Worm (Caenorhabditis elegans) whole organism, midembryonic: ENCODE measurements around the gene clec-32.

Experiments used
- T22C8.4 ChIP-seq: fragments of 200-800 bp; sonication (Bioruptor generic); IDR thresholded peaks from 2 replicates; pipeline ENCODE4 v1.3.6; 2022; ENCODE audit warnings: missing genetic modification characterization, missing compliant biosample characterization
- cog-1 ChIP-seq: sonication (generic microtip); optimal IDR thresholded peaks from 2 replicates; lab custom pipeline; 2016; ENCODE audit warnings: missing genetic modification characterization, missing compliant biosample characterization
- flt-1 ChIP-seq: fragments of 200-800 bp; sonication (Bioruptor generic); IDR thresholded peaks from 2 replicates; pipeline ENCODE4 v1.3.6; 2022; ENCODE audit warnings: missing genetic modification characterization, missing compliant biosample characterization
- klf-2 ChIP-seq: fragments of 200-800 bp; sonication (Bioruptor generic); conservative IDR thresholded peaks from 2 replicates; pipeline ENCODE4 v1.3.6; 2022; ENCODE audit warnings: missing genetic modification reagents, missing genetic modification characterization, missing compliant biosample characterization
- med-1 ChIP-seq: sonication (generic microtip); optimal IDR thresholded peaks from 2 replicates; lab custom pipeline; 2017; ENCODE audit warnings: missing genetic modification characterization, mild to moderate bottlenecking, missing compliant biosample characterization, antibody characterized with exemption, missing genetic modification reagents; ENCODE audit not compliant: insufficient read depth
- ref-1 ChIP-seq: fragments of 200-800 bp; sonication (Bioruptor generic); conservative IDR thresholded peaks from 2 replicates; pipeline ENCODE4 v1.3.6; 2022; ENCODE audit warnings: missing genetic modification reagents, missing genetic modification characterization, missing compliant biosample characterization
- tab-1 ChIP-seq: fragments of 200-800 bp; sonication (Bioruptor generic); IDR thresholded peaks from 2 replicates; pipeline ENCODE4 v1.3.6; 2022; ENCODE audit warnings: missing genetic modification characterization, missing compliant biosample characterization
- ztf-23 ChIP-seq: fragments of 200-800 bp; sonication (Bioruptor generic); IDR thresholded peaks from 2 replicates; pipeline ENCODE4 v1.3.6; 2022; ENCODE audit warnings: missing genetic modification reagents, missing genetic modification characterization, missing compliant biosample characterization
- ztf-29 ChIP-seq: fragments of 200-800 bp; sonication (Bioruptor generic); IDR thresholded peaks from 2 replicates; pipeline ENCODE4 v1.3.6; 2022; ENCODE audit warnings: missing genetic modification reagents, missing genetic modification characterization, missing compliant biosample characterization

Gene clec-32

DNA sequence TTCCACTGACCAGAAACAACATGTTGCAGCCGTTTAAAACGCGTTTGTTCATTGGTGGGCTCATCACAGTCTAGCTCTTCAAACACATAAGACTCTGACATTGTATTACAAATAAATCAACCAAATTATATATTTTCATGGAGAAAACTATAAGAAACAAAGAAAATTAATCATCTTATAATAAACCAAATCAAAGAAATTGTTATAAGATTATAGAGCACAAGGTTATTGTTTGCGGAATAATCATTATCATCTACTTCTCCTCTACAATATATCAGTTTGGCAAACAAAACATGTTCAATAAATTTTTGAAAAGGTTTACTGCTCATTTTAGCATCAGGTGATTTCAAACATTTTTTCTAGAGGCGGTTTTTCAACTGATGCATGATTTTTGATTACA is at the start of gene clec-32, which contains the start of gene clec-24:
Gene clec-32 (minus strand): TSS at position 101 of the 400 bp plus-strand sequence.
Gene clec-24 (plus strand): TSS at position 294 of the 400 bp plus-strand sequence.
- TF ChIP-seq ztf-23 (GFP tag; lab: Robert Waterston, UW), result no peak
- no peak for TF ChIP-seq flt-1 (GFP tag; lab: Robert Waterston, UW)
- no peak for TF ChIP-seq cog-1 (tag; lab: Kevin White, UChicago)
- TF ChIP-seq med-1 (GFP tag; lab: Kevin White, UChicago), result no peak
- no peak for TF ChIP-seq T22C8.4 (GFP tag; lab: Robert Waterston, UW)
- no peak for TF ChIP-seq ref-1 (GFP tag; lab: Robert Waterston, UW)
- TF ChIP-seq klf-2 (GFP tag; lab: Robert Waterston, UW), result no peak
- no peak for TF ChIP-seq ztf-29 (GFP tag; lab: Robert Waterston, UW)
- no peak for TF ChIP-seq tab-1 (GFP tag; lab: Robert Waterston, UW)

DNA sequence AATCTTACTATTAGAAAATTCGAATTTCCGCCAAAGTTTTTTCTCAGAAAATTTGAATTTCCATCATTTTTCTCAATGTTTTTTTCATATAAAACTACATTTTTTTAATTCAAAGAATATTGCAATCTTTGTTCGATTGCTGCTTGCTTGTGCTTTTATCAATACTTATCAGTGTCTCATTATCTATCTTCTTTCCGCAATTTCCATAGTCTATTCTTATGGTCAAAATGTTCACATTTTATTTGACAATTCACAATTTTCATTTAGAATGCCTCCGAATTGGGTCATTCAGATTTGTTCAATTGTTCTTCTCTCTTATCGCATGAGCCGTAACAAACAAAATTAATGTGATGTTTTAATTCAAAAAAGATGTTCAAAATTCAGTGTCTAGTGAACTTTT is 49.7 kb upstream of the clec-32 start:
- TF ChIP-seq cog-1 (tag; lab: Kevin White, UChicago), result no peak
- no peak for TF ChIP-seq flt-1 (GFP tag; lab: Robert Waterston, UW)
- no peak for TF ChIP-seq tab-1 (GFP tag; lab: Robert Waterston, UW)
- TF ChIP-seq klf-2 (GFP tag; lab: Robert Waterston, UW), result no peak
- TF ChIP-seq ref-1 (GFP tag; lab: Robert Waterston, UW), result no peak
- TF ChIP-seq ztf-23 (GFP tag; lab: Robert Waterston, UW), result no peak
- no peak for TF ChIP-seq med-1 (GFP tag; lab: Kevin White, UChicago)
- TF ChIP-seq ztf-29 (GFP tag; lab: Robert Waterston, UW), result no peak
- TF ChIP-seq T22C8.4 (GFP tag; lab: Robert Waterston, UW), result no peak

DNA sequence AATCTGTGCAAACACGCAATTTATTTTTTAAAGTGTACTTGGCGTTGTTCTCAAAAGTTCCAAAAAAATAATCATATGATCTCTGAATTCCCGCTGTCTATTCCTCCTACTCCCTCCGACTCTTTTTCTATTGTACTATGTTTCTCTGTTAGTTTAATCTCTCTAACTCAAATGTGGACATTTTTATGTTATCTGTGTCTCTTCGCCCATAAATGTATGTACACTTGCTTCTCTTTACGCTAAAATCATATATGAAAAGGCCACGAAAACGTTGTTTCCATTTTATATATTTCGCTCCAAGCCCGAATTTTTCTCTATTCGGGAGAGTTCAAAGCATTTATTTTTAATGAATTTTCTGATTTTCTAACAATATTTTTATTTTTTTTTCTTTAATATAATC is 49.2 kb upstream of the clec-32 start:
- TF ChIP-seq ref-1 (GFP tag; lab: Robert Waterston, UW) (no peak), ztf-23 (GFP tag; lab: Robert Waterston, UW) (no peak)

DNA sequence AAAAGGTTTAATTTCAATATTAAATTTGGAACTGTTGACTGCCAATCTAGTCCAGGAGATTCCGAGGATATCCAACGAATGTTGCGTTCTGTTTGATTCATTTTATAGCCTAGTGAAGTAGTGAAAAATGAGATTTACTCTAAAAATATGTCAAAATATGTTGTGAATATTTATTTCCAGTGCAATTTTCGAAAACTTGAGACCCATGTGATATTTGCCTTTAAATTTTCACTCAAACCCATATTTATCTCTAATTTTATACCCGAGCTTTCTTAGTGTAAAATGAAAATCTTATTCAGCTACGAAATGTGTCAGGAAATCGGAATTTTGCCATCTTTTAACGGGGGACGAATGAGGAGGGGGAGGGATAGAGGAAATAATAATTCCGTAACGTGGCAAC is 48.3 kb upstream of the clec-32 start, which contains the start of gene F09C6.16:
Gene F09C6.16 (minus strand): TSS at position 101 of the 400 bp plus-strand sequence.
- TF ChIP-seq tab-1 (GFP tag; lab: Robert Waterston, UW), result no peak
- TF ChIP-seq klf-2 (GFP tag; lab: Robert Waterston, UW), result no peak
- TF ChIP-seq med-1 (GFP tag; lab: Kevin White, UChicago), result no peak
- TF ChIP-seq T22C8.4 (GFP tag; lab: Robert Waterston, UW), result no peak
- TF ChIP-seq flt-1 (GFP tag; lab: Robert Waterston, UW), result no peak
- TF ChIP-seq ztf-23 (GFP tag; lab: Robert Waterston, UW), result no peak
- TF ChIP-seq cog-1 (tag; lab: Kevin White, UChicago), result no peak
- TF ChIP-seq ref-1 (GFP tag; lab: Robert Waterston, UW), result no peak
- TF ChIP-seq ztf-29 (GFP tag; lab: Robert Waterston, UW), result no peak

DNA sequence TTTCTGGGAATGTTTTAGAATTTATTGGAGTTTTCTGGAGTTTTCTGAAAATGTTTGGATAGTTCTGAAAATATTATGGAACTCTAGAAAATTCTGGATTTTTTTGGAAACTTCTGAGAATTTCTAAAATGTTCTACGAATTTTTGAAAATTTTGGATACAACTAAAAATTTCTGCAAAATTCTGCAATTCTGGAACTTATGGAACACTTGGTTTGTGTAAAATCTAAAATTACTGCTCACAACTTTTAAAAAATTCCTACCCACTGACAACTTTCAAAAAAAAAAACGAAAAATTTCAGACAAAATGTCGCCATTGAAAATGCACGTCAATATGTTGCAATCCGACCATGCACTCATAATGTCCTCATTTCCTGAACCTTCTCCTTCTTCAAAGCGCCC is 43.0 kb upstream of the clec-32 start, which contains the start of gene nhr-262:
Gene nhr-262 (plus strand): TSS at position 301 of the 400 bp plus-strand sequence.
- TF ChIP-seq ref-1 (GFP tag; lab: Robert Waterston, UW) (no peak), T22C8.4 (GFP tag; lab: Robert Waterston, UW) (no peak)

DNA sequence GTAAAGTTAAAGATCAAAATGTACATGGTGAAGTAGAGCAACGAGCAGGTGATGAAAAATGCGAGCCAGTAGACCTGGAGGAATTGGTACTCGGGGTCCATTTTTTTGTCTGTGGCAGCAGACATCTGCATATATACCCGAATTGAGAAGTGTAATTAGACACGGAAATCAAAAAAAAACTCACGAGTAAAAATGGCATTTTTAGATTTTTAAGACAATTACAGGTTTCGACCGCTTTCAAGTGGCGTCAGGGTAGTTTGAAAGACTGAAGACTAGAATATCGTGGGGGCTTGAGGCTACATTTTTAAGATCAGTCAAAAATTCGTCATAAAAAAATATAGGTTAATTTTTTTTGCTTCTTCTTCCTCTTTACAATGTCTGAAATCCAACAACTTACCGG is 41.1 kb upstream of the clec-32 start, which contains the start of gene srd-68:
Gene srd-68 (minus strand): TSS at position 101 of the 400 bp plus-strand sequence.
- TF ChIP-seq T22C8.4 (GFP tag; lab: Robert Waterston, UW), result no peak
- TF ChIP-seq ref-1 (GFP tag; lab: Robert Waterston, UW), result no peak
- no peak for TF ChIP-seq med-1 (GFP tag; lab: Kevin White, UChicago)

DNA sequence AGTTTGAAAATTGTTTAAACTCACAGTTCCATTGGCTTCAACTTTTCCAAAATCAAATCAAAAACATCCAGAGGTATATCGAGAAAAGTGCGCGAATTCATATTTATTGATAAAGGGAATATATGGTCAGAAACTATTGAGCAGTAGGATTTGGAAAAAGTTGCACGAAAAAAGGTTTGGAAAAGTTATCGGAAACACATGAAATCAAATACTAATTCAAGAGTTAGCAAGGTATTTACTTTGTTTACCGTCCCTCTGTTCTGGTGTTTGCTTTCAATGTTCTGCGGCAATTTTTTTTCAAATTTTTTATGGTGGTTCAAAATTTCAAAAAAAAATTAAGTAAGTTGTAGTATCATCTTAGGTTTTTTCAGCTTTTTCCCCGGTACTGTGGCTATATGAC is 37.7 kb upstream of the clec-32 start, which contains the start of gene fbxa-45:
Gene fbxa-45 (minus strand): TSS at position 101 of the 400 bp plus-strand sequence.
- TF ChIP-seq ztf-29 (GFP tag; lab: Robert Waterston, UW) (no peak), ref-1 (GFP tag; lab: Robert Waterston, UW) (no peak)

DNA sequence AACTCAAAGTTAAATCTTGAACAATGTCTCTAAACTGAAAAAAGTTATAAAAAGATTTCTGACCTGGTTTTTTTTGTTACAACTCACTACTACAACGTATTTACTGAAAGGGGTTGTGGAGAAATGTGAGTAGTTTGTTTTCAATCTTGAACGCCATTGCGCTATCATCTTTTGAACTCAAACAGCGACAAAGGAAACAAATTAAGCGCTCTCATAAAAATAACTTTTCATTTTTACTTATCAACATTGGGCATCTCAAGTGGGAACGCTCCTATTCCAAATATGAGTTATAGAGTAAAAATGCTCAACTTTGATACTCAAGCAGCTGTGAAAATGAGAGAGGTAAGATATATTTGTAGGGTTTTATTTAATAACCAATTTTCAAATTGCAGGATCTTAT is 31.8 kb upstream of the clec-32 start, which contains the start of gene F09C6.15:
Gene F09C6.15 (plus strand): TSS at position 301 of the 400 bp plus-strand sequence.
- TF ChIP-seq ztf-29 (GFP tag; lab: Robert Waterston, UW) (no peak), ztf-23 (GFP tag; lab: Robert Waterston, UW) (no peak), cog-1 (tag; lab: Kevin White, UChicago) (no peak), flt-1 (GFP tag; lab: Robert Waterston, UW) (no peak), klf-2 (GFP tag; lab: Robert Waterston, UW) (no peak), med-1 (GFP tag; lab: Kevin White, UChicago) (no peak), ref-1 (GFP tag; lab: Robert Waterston, UW) (no peak), T22C8.4 (GFP tag; lab: Robert Waterston, UW) (no peak), tab-1 (GFP tag; lab: Robert Waterston, UW) (no peak)

DNA sequence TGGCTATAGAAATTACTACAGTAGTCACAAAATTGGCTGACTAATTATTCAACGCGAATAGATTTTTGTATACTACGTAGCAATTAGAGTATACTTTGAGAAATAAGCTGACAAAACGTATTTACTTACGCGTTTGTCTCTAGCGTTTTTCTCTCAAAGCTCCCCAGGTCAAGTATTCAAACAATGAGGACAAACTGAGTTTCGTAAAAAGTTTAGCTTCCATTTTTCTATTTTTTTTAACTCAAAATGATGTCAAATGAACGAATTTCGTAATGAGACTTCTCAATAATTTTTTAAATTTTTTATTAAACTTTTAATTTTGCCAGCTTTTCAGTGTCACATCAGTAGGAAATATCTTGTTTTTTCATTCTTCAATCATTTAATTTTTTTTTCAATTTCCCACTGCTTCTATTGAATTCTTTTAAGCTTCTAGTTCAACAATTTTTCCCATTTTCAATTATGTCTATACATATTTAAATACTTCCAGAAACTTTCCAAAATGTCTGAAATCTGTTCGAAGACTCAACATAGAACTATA is 27.2 kb upstream of the clec-32 start, which contains the start of the genes ifas-2 and fbxa-44:
Gene ifas-2 (minus strand): TSS at position 101 of the 538 bp plus-strand sequence.
Gene fbxa-44 (plus strand): TSS at position 488 of the 538 bp plus-strand sequence.
- no peak for TF ChIP-seq flt-1 (GFP tag; lab: Robert Waterston, UW)
- no peak for TF ChIP-seq klf-2 (GFP tag; lab: Robert Waterston, UW)
- no peak for TF ChIP-seq cog-1 (tag; lab: Kevin White, UChicago)
- TF ChIP-seq med-1 (GFP tag; lab: Kevin White, UChicago), result no peak
- TF ChIP-seq ztf-29 (GFP tag; lab: Robert Waterston, UW), result no peak
- TF ChIP-seq T22C8.4 (GFP tag; lab: Robert Waterston, UW), result no peak
- no peak for TF ChIP-seq ztf-23 (GFP tag; lab: Robert Waterston, UW)
- no peak for TF ChIP-seq ref-1 (GFP tag; lab: Robert Waterston, UW)
- TF ChIP-seq tab-1 (GFP tag; lab: Robert Waterston, UW), result no peak
